Fruit fly (Drosophila melanogaster) whole organism, wandering third instar larva: ENCODE results near the gene CG4558.

ENCODE experiments used
- Mio ChIP-seq: sonication (Bioruptor generic); optimal IDR thresholded peaks from 2 replicates; lab custom pipeline; 2016; ENCODE audit warnings: missing biosample characterization, missing genetic modification characterization
- N ChIP-seq: fragments of >200 bp; optimal IDR thresholded peaks from 2 replicates; lab custom pipeline; 2018; ENCODE audit warnings: missing biosample characterization, missing external identifiers, missing genetic modification characterization
- dsf ChIP-seq: sonication (Bioruptor generic); optimal IDR thresholded peaks from 2 replicates; lab custom pipeline; 2016; ENCODE audit warnings: missing biosample characterization, missing genetic modification characterization, borderline replicate concordance
- psq ChIP-seq: fragments of 200-800 bp; sonication (Bioruptor generic); optimal IDR thresholded peaks from 3 replicates; lab custom pipeline; 2017; ENCODE audit warnings: missing biosample characterization, mild to moderate bottlenecking, missing genetic modification characterization, moderate library complexity
- usp ChIP-seq: fragments of >200 bp; optimal IDR thresholded peaks from 2 replicates; lab custom pipeline; 2017; ENCODE audit warnings: missing biosample characterization, missing genetic modification characterization

dm6 chrX:6832584-6832983 lies 17.0 kb upstream of the CG4558 start, which contains the start of gene mAChR-C:
- no peak for TF ChIP-seq psq
- TF ChIP-seq dsf (GFP tag; lab: Kevin White, UChicago) = no peak
- no peak for TF ChIP-seq usp
- TF ChIP-seq N (GFP tag; lab: Kevin White, UChicago) = no peak
- TF ChIP-seq Mio (GFP tag; lab: Kevin White, UChicago) = no peak
